Worm (Caenorhabditis elegans) whole organism, young adult: ENCODE results near the gene lgc-46.

Experiments used
- B0035.1 ChIP-seq: sonication (generic microtip); optimal IDR thresholded peaks from 2 replicates; lab custom pipeline; 2016; ENCODE audit warnings: missing genetic modification characterization, mild to moderate bottlenecking, missing compliant biosample characterization, missing genotype, missing genetic modification reagents
- D2030.7 ChIP-seq: fragments of 200-800 bp; sonication (Bioruptor generic); IDR thresholded peaks from 2 replicates; pipeline ENCODE4 v1.3.6; 2022; ENCODE audit warnings: missing genetic modification reagents, missing genetic modification characterization, missing compliant biosample characterization
- F10E7.11 ChIP-seq: sonication (generic microtip); optimal IDR thresholded peaks from 2 replicates; lab custom pipeline; 2017; ENCODE audit warnings: mild to moderate bottlenecking, missing genetic modification characterization, moderate library complexity, missing compliant biosample characterization
- F49E8.2 ChIP-seq: sonication (generic microtip); optimal IDR thresholded peaks from 3 replicates; lab custom pipeline; 2017; ENCODE audit warnings: missing genetic modification characterization, mild to moderate bottlenecking, missing compliant biosample characterization, antibody characterized with exemption, moderate library complexity; ENCODE audit not compliant: insufficient read depth
- F57C9.4 ChIP-seq: sonication (generic microtip); optimal IDR thresholded peaks from 2 replicates; lab custom pipeline; 2017; ENCODE audit warnings: mild to moderate bottlenecking, missing genetic modification characterization, missing compliant biosample characterization
- Y53F4B.3 ChIP-seq: fragments of 200-800 bp; sonication (Bioruptor generic); IDR thresholded peaks from 2 replicates; pipeline ENCODE4 v1.3.6; 2022; ENCODE audit warnings: missing genetic modification reagents, missing genetic modification characterization, missing compliant biosample characterization
- Y56A3A.18 ChIP-seq: fragments of 200-800 bp; sonication (Bioruptor generic); IDR thresholded peaks from 2 replicates; pipeline ENCODE4 v1.3.6; 2022; ENCODE audit warnings: missing genetic modification reagents, missing genetic modification characterization, missing compliant biosample characterization
- Y79H2A.3 ChIP-seq: fragments of 200-800 bp; sonication (Bioruptor generic); conservative IDR thresholded peaks from 2 replicates; pipeline ENCODE4 v1.3.6; 2022; ENCODE audit warnings: missing genetic modification reagents, missing genetic modification characterization, missing compliant biosample characterization
- ama-1 ChIP-seq, 3 experiments: fragments of 150-350 bp in 1 of 3; sonication (generic microtip) in 2 of 3; optimal IDR thresholded peaks; 2 replicates each; lab custom pipeline; 2014 to 2018; ENCODE audit warnings: missing biosample characterization in 2 of 3, missing genetic modification characterization in 2 of 3, missing genetic modification reagents in 2 of 3
- aptf-2 ChIP-seq: fragments of 200-800 bp; sonication (Bioruptor generic); conservative IDR thresholded peaks from 2 replicates; pipeline ENCODE4 v1.3.6; 2022; ENCODE audit warnings: missing genetic modification reagents, missing genetic modification characterization, missing compliant biosample characterization
- aptf-3 ChIP-seq: fragments of 200-800 bp; sonication (Bioruptor generic); IDR thresholded peaks from 2 replicates; pipeline ENCODE4 v1.3.6; 2022; ENCODE audit warnings: missing genetic modification characterization, missing compliant biosample characterization
- athp-1 ChIP-seq: sonication (generic microtip); optimal IDR thresholded peaks from 2 replicates; lab custom pipeline; 2017; ENCODE audit warnings: mild to moderate bottlenecking, missing genetic modification characterization, missing compliant biosample characterization
- attf-5 ChIP-seq: fragments of 200-800 bp; sonication (Bioruptor generic); optimal IDR thresholded peaks from 2 replicates; lab custom pipeline; 2018; ENCODE audit warnings: mild to moderate bottlenecking, missing genetic modification characterization, missing compliant biosample characterization
- attf-6 ChIP-seq: fragments of 200-800 bp; sonication (Bioruptor generic); IDR thresholded peaks from 2 replicates; pipeline ENCODE4 v1.3.6; 2022; ENCODE audit warnings: missing genetic modification reagents, missing genetic modification characterization, missing compliant biosample characterization
- ceh-100 ChIP-seq: fragments of 200-800 bp; sonication (Bioruptor generic); IDR thresholded peaks from 2 replicates; pipeline ENCODE4 v1.3.6; 2022; ENCODE audit warnings: missing genetic modification reagents, missing genetic modification characterization, missing compliant biosample characterization
- ceh-27 ChIP-seq: fragments of 200-800 bp; sonication (Bioruptor generic); optimal IDR thresholded peaks from 2 replicates; lab custom pipeline; 2018; ENCODE audit warnings: mild to moderate bottlenecking, missing genetic modification characterization, moderate library complexity, missing compliant biosample characterization
- ceh-91 ChIP-seq: fragments of 200-800 bp; sonication (Bioruptor generic); IDR thresholded peaks from 2 replicates; pipeline ENCODE4 v1.3.6; 2022; ENCODE audit warnings: missing genetic modification reagents, missing genetic modification characterization, missing compliant biosample characterization
- die-1 ChIP-seq: sonication (generic microtip); optimal IDR thresholded peaks from 2 replicates; lab custom pipeline; 2016; ENCODE audit warnings: missing genotype, mild to moderate bottlenecking, missing genetic modification characterization, missing compliant biosample characterization
- egrh-3 ChIP-seq: fragments of 200-800 bp; sonication (Bioruptor generic); IDR thresholded peaks from 2 replicates; pipeline ENCODE4 v1.3.6; 2022; ENCODE audit warnings: missing genetic modification reagents, missing genetic modification characterization, missing compliant biosample characterization
- fkh-3 ChIP-seq: sonication (generic microtip); optimal IDR thresholded peaks from 2 replicates; lab custom pipeline; 2016; ENCODE audit warnings: mild to moderate bottlenecking, missing genetic modification characterization, missing compliant biosample characterization
- gei-17 ChIP-seq: fragments of 200-800 bp; sonication (Bioruptor generic); optimal IDR thresholded peaks from 2 replicates; lab custom pipeline; 2018; ENCODE audit warnings: mild to moderate bottlenecking, missing genetic modification characterization, missing compliant biosample characterization
- him-1 ChIP-seq: sonication (generic microtip); optimal IDR thresholded peaks from 2 replicates; lab custom pipeline; 2016; ENCODE audit warnings: missing genotype, missing genetic modification reagents, missing genetic modification characterization, missing compliant biosample characterization
- hmg-1.2 ChIP-seq: fragments of 200-800 bp; sonication (Bioruptor generic); IDR thresholded peaks from 2 replicates; pipeline ENCODE4 v1.3.6; 2022; ENCODE audit warnings: missing genetic modification reagents, missing genetic modification characterization, missing compliant biosample characterization
- lag-1 ChIP-seq: fragments of 200-800 bp; sonication (Bioruptor generic); IDR thresholded peaks from 2 replicates; pipeline ENCODE4 v1.3.6; 2022; ENCODE audit warnings: missing genetic modification reagents, missing genetic modification characterization, missing compliant biosample characterization
- let-526 ChIP-seq: fragments of 200-800 bp; sonication (Bioruptor generic); IDR thresholded peaks from 2 replicates; pipeline ENCODE4 v1.3.6; 2022; ENCODE audit warnings: missing genetic modification reagents, missing genetic modification characterization, missing compliant biosample characterization
- lin-35 ChIP-seq, 3 experiments: fragments of 150-350 bp in 2 of 3; sonication (generic microtip) in 1 of 3; optimal IDR thresholded peaks; 2 replicates each; lab custom pipeline; 2014 to 2018; ENCODE audit warnings: missing biosample characterization in 3 of 3, missing genetic modification characterization in 3 of 3, missing genetic modification reagents in 3 of 3
- lsl-1 ChIP-seq: fragments of 200-800 bp; sonication (Bioruptor generic); optimal IDR thresholded peaks from 2 replicates; lab custom pipeline; 2018; ENCODE audit warnings: mild to moderate bottlenecking, missing genetic modification characterization, moderate library complexity, missing compliant biosample characterization
- lsy-27 ChIP-seq: sonication (generic microtip); optimal IDR thresholded peaks from 2 replicates; lab custom pipeline; 2017; ENCODE audit warnings: missing genetic modification characterization, mild to moderate bottlenecking, missing compliant biosample characterization, antibody characterized with exemption, missing genotype, borderline replicate concordance; ENCODE audit not compliant: insufficient read depth
- madf-10 ChIP-seq: sonication (generic microtip); optimal IDR thresholded peaks from 2 replicates; lab custom pipeline; 2016; ENCODE audit warnings: mild to moderate bottlenecking, missing genetic modification characterization, missing compliant biosample characterization
- madf-8 ChIP-seq: fragments of 200-800 bp; sonication (Bioruptor generic); conservative IDR thresholded peaks from 2 replicates; pipeline ENCODE4 v1.3.6; 2022; ENCODE audit warnings: missing genetic modification reagents, missing genetic modification characterization, missing compliant biosample characterization
- mcd-1 ChIP-seq: fragments of 200-800 bp; sonication (Bioruptor generic); IDR thresholded peaks from 2 replicates; pipeline ENCODE4 v1.3.6; 2022; ENCODE audit warnings: missing genetic modification reagents, missing genetic modification characterization, missing compliant biosample characterization
- mxl-1 ChIP-seq: sonication (generic microtip); optimal IDR thresholded peaks from 2 replicates; lab custom pipeline; 2016; ENCODE audit warnings: missing genetic modification characterization, missing compliant biosample characterization
- nfyb-1 ChIP-seq: fragments of 200-800 bp; sonication (Bioruptor generic); IDR thresholded peaks from 2 replicates; pipeline ENCODE4 v1.3.6; 2022; ENCODE audit warnings: missing genetic modification reagents, missing genetic modification characterization, missing compliant biosample characterization
- nhr-120 ChIP-seq: fragments of 200-800 bp; sonication (Bioruptor generic); IDR thresholded peaks from 2 replicates; pipeline ENCODE4 v1.3.6; 2022; ENCODE audit warnings: missing genetic modification characterization, missing compliant biosample characterization
- nhr-80 ChIP-seq: sonication (generic microtip); optimal IDR thresholded peaks from 2 replicates; lab custom pipeline; 2016; ENCODE audit warnings: missing genetic modification characterization, missing compliant biosample characterization
- nhr-90 ChIP-seq: sonication (generic microtip); optimal IDR thresholded peaks from 2 replicates; lab custom pipeline; 2016; ENCODE audit warnings: missing genotype, mild to moderate bottlenecking, missing genetic modification characterization, missing compliant biosample characterization
- pha-4 ChIP-seq: fragments of 150-350 bp; sonication (generic microtip); optimal IDR thresholded peaks from 2 replicates; lab custom pipeline; 2014; ENCODE audit warnings: missing biosample characterization, missing genetic modification reagents, missing genetic modification characterization
- rcor-1 ChIP-seq: fragments of 200-800 bp; sonication (Bioruptor generic); IDR thresholded peaks from 2 replicates; pipeline ENCODE4 v1.3.6; 2022; ENCODE audit warnings: missing genetic modification reagents, missing genetic modification characterization, missing compliant biosample characterization
- rec-8 ChIP-seq, 2 experiments: sonication (generic microtip); optimal IDR thresholded peaks; 2 replicates each; lab custom pipeline; 2016; ENCODE audit warnings: mild to moderate bottlenecking in 2 of 2, missing genetic modification characterization in 2 of 2, missing genetic modification reagents in 2 of 2, missing genotype in 2 of 2, missing biosample characterization in 1 of 2, missing compliant biosample characterization in 1 of 2, moderate library complexity in 1 of 2
- snpc-3.4 ChIP-seq: sonication (generic microtip); optimal IDR thresholded peaks from 2 replicates; lab custom pipeline; 2017; ENCODE audit warnings: missing genetic modification characterization, mild to moderate bottlenecking, missing compliant biosample characterization, antibody characterized with exemption, moderate library complexity, missing genotype, missing genetic modification reagents
- snpc-4 ChIP-seq, 5 experiments: fragments of 150-350 bp in 1 of 5; sonication (generic microtip) in 4 of 5; optimal IDR thresholded peaks; 2 replicates each; lab custom pipeline; 2014 to 2018; ENCODE audit warnings: missing genetic modification characterization in 5 of 5, missing biosample characterization in 3 of 5, antibody characterized with exemption in 2 of 5, mild to moderate bottlenecking in 2 of 5, missing compliant biosample characterization in 2 of 5, missing genotype in 2 of 5, moderate library complexity in 2 of 5, missing genetic modification reagents in 1 of 5
- xnd-1 ChIP-seq: sonication (generic microtip); optimal IDR thresholded peaks from 2 replicates; lab custom pipeline; 2016; ENCODE audit warnings: missing genotype, missing genetic modification reagents, missing genetic modification characterization, missing compliant biosample characterization
- zim-3 ChIP-seq: sonication (generic microtip); optimal IDR thresholded peaks from 2 replicates; lab custom pipeline; 2017; ENCODE audit warnings: mild to moderate bottlenecking, missing genetic modification characterization, moderate library complexity, missing compliant biosample characterization
- ztf-18 ChIP-seq: sonication (generic microtip); optimal IDR thresholded peaks from 2 replicates; lab custom pipeline; 2016; ENCODE audit warnings: missing genotype, mild to moderate bottlenecking, missing genetic modification characterization, missing compliant biosample characterization
- ztf-26 ChIP-seq: sonication (generic microtip); optimal IDR thresholded peaks from 2 replicates; lab custom pipeline; 2017; ENCODE audit warnings: missing genetic modification characterization, missing compliant biosample characterization

lgc-46 gene

ce11 chrIII:1125494-1125893 is 10.3 kb downstream of the lgc-46 start:
- no peak for TF ChIP-seq egrh-3 (GFP tag; lab: Robert Waterston, UW)
- TF ChIP-seq gei-17 (GFP tag; lab: Kevin White, UChicago): no peak
- no peak for TF ChIP-seq fkh-3 (tag; lab: Kevin White, UChicago)
- TF ChIP-seq attf-6 (GFP tag; lab: Robert Waterston, UW): no peak
- no peak for TF ChIP-seq madf-8 (GFP tag; lab: Robert Waterston, UW)
- TF ChIP-seq nhr-90: no peak
- no peak for TF ChIP-seq F49E8.2 (tag; lab: Kevin White, UChicago)
- no peak for TF ChIP-seq F57C9.4
- TF ChIP-seq lin-35 (GFP tag; optimal IDR thresholded peaks at IDR 0.05; lab: Kevin White, UChicago): no peak
- no peak for TF ChIP-seq mcd-1 (GFP tag; lab: Robert Waterston, UW)
- no peak for TF ChIP-seq let-526 (GFP tag; lab: Robert Waterston, UW)
- TF ChIP-seq snpc-4 (GFP tag; optimal IDR thresholded peaks at IDR 0.05; lab: Kevin White, UChicago): no peak
- TF ChIP-seq snpc-4 (tag; optimal IDR thresholded peaks at IDR 0.05; lab: Kevin White, UChicago): no peak
- TF ChIP-seq B0035.1 (tag; lab: Kevin White, UChicago): no peak
- no peak for TF ChIP-seq rcor-1
- no peak for TF ChIP-seq ceh-91 (GFP tag; lab: Robert Waterston, UW)
- TF ChIP-seq aptf-3 (GFP tag; lab: Robert Waterston, UW): no peak
- TF ChIP-seq F10E7.11 (tag; lab: Kevin White, UChicago): no peak
- no peak for TF ChIP-seq D2030.7 (GFP tag; lab: Robert Waterston, UW)

ce11 chrIII:1122239-1122638 is 13.6 kb downstream of the lgc-46 start:
- no peak for TF ChIP-seq nhr-120 (GFP tag; lab: Robert Waterston, UW)
- TF ChIP-seq nhr-90: peak; percentile 77
- peak; percentile 58 for TF ChIP-seq ceh-27 (GFP tag; lab: Kevin White, UChicago)
- TF ChIP-seq hmg-1.2 (GFP tag; lab: Robert Waterston, UW): peak; percentile 61
- TF ChIP-seq athp-1 (tag; lab: Kevin White, UChicago): peak; percentile 36
- TF ChIP-seq ztf-18: peak; percentile 73
- TF ChIP-seq ztf-26: peak; percentile 64
- no peak for TF ChIP-seq Y79H2A.3
- TF ChIP-seq nhr-80 (tag; lab: Kevin White, UChicago): peak; percentile 13
- TF ChIP-seq F57C9.4: no peak
- peak; percentile 35 for TF ChIP-seq madf-10 (tag; lab: Kevin White, UChicago)
- TF ChIP-seq lsl-1 (GFP tag; lab: Kevin White, UChicago): peak; percentile 52
- TF ChIP-seq fkh-3 (tag; lab: Kevin White, UChicago): peak; percentile 21
- 0 out of 2 replicates have a peak, but pooled peaks have one; percentile 37 for TF ChIP-seq aptf-2 (GFP tag; lab: Robert Waterston, UW)
- TF ChIP-seq mxl-1 (tag; lab: Kevin White, UChicago): peak; percentile 42
- TF ChIP-seq Y53F4B.3: no peak
- peak; percentile 9 for TF ChIP-seq lsy-27 (tag; lab: Kevin White, UChicago)
- TF ChIP-seq ama-1 (optimal IDR thresholded peaks at IDR 0.05; lab: Kevin White, UChicago): no peak
- TF ChIP-seq ama-1 (GFP tag; optimal IDR thresholded peaks at IDR 0.05; lab: Kevin White, UChicago): peak; percentile 39 to 76
- TF ChIP-seq xnd-1 (tag; lab: Kevin White, UChicago): no peak
- peak; percentile 48 for TF ChIP-seq snpc-3.4 (tag; lab: Kevin White, UChicago)
- no peak for TF ChIP-seq lag-1 (GFP tag; lab: Robert Waterston, UW)
- peak; percentile 53 for TF ChIP-seq die-1
- peak; percentile 63 for TF ChIP-seq zim-3 (tag; lab: Kevin White, UChicago)
- peak; percentile 45 for TF ChIP-seq attf-5 (GFP tag; lab: Kevin White, UChicago)
- TF ChIP-seq nfyb-1 (GFP tag; lab: Robert Waterston, UW): peak; percentile 79
- TF ChIP-seq pha-4: no peak
- peak; percentile 78 for TF ChIP-seq him-1
- TF ChIP-seq egrh-3 (GFP tag; lab: Robert Waterston, UW): 0 out of 2 replicates have a peak, but pooled peaks have one; percentile 25
- TF ChIP-seq D2030.7 (GFP tag; lab: Robert Waterston, UW): peak; percentile 57; the same call in 1 of the 2 replicates
- TF ChIP-seq rec-8 (tag; optimal IDR thresholded peaks at IDR 0.05; lab: Kevin White, UChicago): peak; percentile 15 to 66
- peak; percentile 73; the same call in 1 of the 2 replicates for TF ChIP-seq Y56A3A.18
- no peak for TF ChIP-seq ceh-91 (GFP tag; lab: Robert Waterston, UW)
- no peak for TF ChIP-seq ceh-100 (GFP tag; lab: Robert Waterston, UW)
